Worm (Caenorhabditis elegans): ENCODE measurements around the gene math-40.

Gene math-40

ce11 chrII:1830182-1830682 is at the start of gene math-40:
Gene math-40 (plus strand): TSS chrII:1830632.
- TF ChIP-seq dmd-6 (GFP tag; IDR thresholded peaks at IDR 0.05) (peak; percentile 19; the same call in 1 of the 2 replicates), F26F4.8 (GFP tag; conservative IDR thresholded peaks at IDR 0.05) (no peak), pqm-1 (tag; optimal IDR thresholded peaks at IDR 0.05) (peak; percentile 63)

ce11 chrII:1782474-1782873 is 48.0 kb upstream of the math-40 start, which contains the start of gene math-4:
Gene math-4 (minus strand): TSS chrII:1782574.
- TF ChIP-seq sdz-12 (GFP tag; optimal IDR thresholded peaks at IDR 0.05) (no peak), dpl-1 (GFP tag; optimal IDR thresholded peaks at IDR 0.05) (no peak), daf-16 (GFP tag; optimal IDR thresholded peaks at IDR 0.05) (no peak), daf-16 (tag; optimal IDR thresholded peaks at IDR 0.05) (no peak), ceh-20 (GFP tag; IDR thresholded peaks at IDR 0.05) (no peak), tag-97 (GFP tag; IDR thresholded peaks at IDR 0.05) (no peak), nhr-41 (GFP tag; IDR thresholded peaks at IDR 0.05) (no peak), nhr-10 (tag; optimal IDR thresholded peaks at IDR 0.05) (no peak), attf-4 (tag; optimal IDR thresholded peaks at IDR 0.05) (no peak), vab-7 (GFP tag; IDR thresholded peaks at IDR 0.05) (no peak), lin-29 (GFP tag; IDR thresholded peaks at IDR 0.05) (no peak), fkh-10 (GFP tag; optimal IDR thresholded peaks at IDR 0.05) (no peak), mdl-1 (tag; optimal IDR thresholded peaks at IDR 0.05) (no peak), nhr-48 (tag; optimal IDR thresholded peaks at IDR 0.05) (no peak), arid-1 (GFP tag; conservative IDR thresholded peaks at IDR 0.05) (no peak)

ce11 chrII:1784799-1785198 is 45.6 kb upstream of the math-40 start, which contains the start of gene C08F1.11:
Gene C08F1.11 (minus strand): TSS chrII:1784899.
- no peak for TF ChIP-seq set-16 (GFP tag; IDR thresholded peaks at IDR 0.05)
- TF ChIP-seq F44E2.7 (GFP tag; IDR thresholded peaks at IDR 0.05), result no peak
- TF ChIP-seq mxl-2 (GFP tag; conservative IDR thresholded peaks at IDR 0.05), result no peak
- no peak for TF ChIP-seq madf-5 (GFP tag; IDR thresholded peaks at IDR 0.05)
- no peak for TF ChIP-seq nhr-111 (GFP tag; optimal IDR thresholded peaks at IDR 0.05)
- no peak for TF ChIP-seq daf-12 (tag; optimal IDR thresholded peaks at IDR 0.05)
- TF ChIP-seq lin-38 (GFP tag; IDR thresholded peaks at IDR 0.05), result no peak
- no peak for TF ChIP-seq aly-2 (tag; optimal IDR thresholded peaks at IDR 0.05)
- no peak for TF ChIP-seq zag-1 (tag; optimal IDR thresholded peaks at IDR 0.05)
- TF ChIP-seq arid-1 (GFP tag; conservative IDR thresholded peaks at IDR 0.05), result no peak
- TF ChIP-seq ztf-11 (tag; optimal IDR thresholded peaks at IDR 0.05), result no peak
- TF ChIP-seq unc-62 (GFP tag; optimal IDR thresholded peaks at IDR 0.05 in 1 of 2), result no peak
- no peak for TF ChIP-seq unc-62 (tag; optimal IDR thresholded peaks at IDR 0.05)
- no peak for TF ChIP-seq F10B5.3 (tag; optimal IDR thresholded peaks at IDR 0.05)
- no peak for TF ChIP-seq Y5F2A.4 (GFP tag; optimal IDR thresholded peaks at IDR 0.05)
- TF ChIP-seq T20F7.1 (GFP tag; optimal IDR thresholded peaks at IDR 0.05), result no peak
- no peak for TF ChIP-seq ctbp-1 (GFP tag; IDR thresholded peaks at IDR 0.05)
- no peak for TF ChIP-seq rbr-2 (tag; optimal IDR thresholded peaks at IDR 0.05)
- no peak for TF ChIP-seq egl-43 (GFP tag; IDR thresholded peaks at IDR 0.05)

ce11 chrII:1786209-1786608 is 44.2 kb upstream of the math-40 start, which contains the start of gene C08F1.10:
Gene C08F1.10 (minus strand): TSS chrII:1786309.
- TF ChIP-seq lsy-2 (tag; optimal IDR thresholded peaks at IDR 0.05) (no peak), mdl-1 (tag; optimal IDR thresholded peaks at IDR 0.05) (no peak), Y5F2A.4 (GFP tag; optimal IDR thresholded peaks at IDR 0.05) (no peak), lin-38 (GFP tag; IDR thresholded peaks at IDR 0.05) (no peak), zfp-2 (tag; optimal IDR thresholded peaks at IDR 0.05) (no peak), duxl-1 (tag; optimal IDR thresholded peaks at IDR 0.05; ENCODE audit: poor library complexity) (no peak), pqm-1 (tag; optimal IDR thresholded peaks at IDR 0.05) (no peak), gei-8 (GFP tag; optimal IDR thresholded peaks at IDR 0.05) (no peak), F49E8.2 (tag; optimal IDR thresholded peaks at IDR 0.05; ENCODE audit: borderline replicate concordance) (no peak), F10B5.3 (tag; optimal IDR thresholded peaks at IDR 0.05) (no peak), nhr-111 (GFP tag; optimal IDR thresholded peaks at IDR 0.05) (no peak), nhr-11 (tag; optimal IDR thresholded peaks at IDR 0.05) (no peak), ces-1 (GFP tag; optimal IDR thresholded peaks at IDR 0.05) (no peak), F44E2.7 (GFP tag; IDR thresholded peaks at IDR 0.05) (no peak), lin-15B (tag; optimal IDR thresholded peaks at IDR 0.05) (no peak), ceh-28 (tag; optimal IDR thresholded peaks at IDR 0.05) (no peak), zag-1 (tag; optimal IDR thresholded peaks at IDR 0.05) (no peak), ceh-32 (tag; optimal IDR thresholded peaks at IDR 0.05; ENCODE audit: poor library complexity) (no peak), daf-19 (GFP tag; conservative IDR thresholded peaks at IDR 0.05) (no peak)
